Worm (Caenorhabditis elegans) whole organism, L4 larva: ENCODE results near the gene C16C10.4.

Source experiments
- ceh-82 ChIP-seq: sonication (generic microtip); optimal IDR thresholded peaks from 2 replicates; lab custom pipeline; 2017; ENCODE audit warnings: missing biosample characterization, missing genetic modification characterization
- hmg-1.1 ChIP-seq: fragments of 200-800 bp; sonication (Bioruptor generic); IDR thresholded peaks from 2 replicates; pipeline ENCODE4 v1.3.6; 2022; ENCODE audit warnings: missing genetic modification reagents, missing genetic modification characterization, missing compliant biosample characterization
- nhr-25 ChIP-seq: sonication (generic microtip); optimal IDR thresholded peaks from 2 replicates; lab custom pipeline; 2017; ENCODE audit warnings: missing genetic modification characterization, mild to moderate bottlenecking, missing compliant biosample characterization, antibody characterized with exemption, moderate library complexity, borderline replicate concordance; ENCODE audit not compliant: insufficient read depth
- pqm-1 ChIP-seq: sonication (generic microtip); optimal IDR thresholded peaks from 2 replicates; lab custom pipeline; 2017; ENCODE audit warnings: missing biosample characterization, missing genetic modification characterization
- skn-1 ChIP-seq: fragments of 150-350 bp; optimal IDR thresholded peaks from 2 replicates; lab custom pipeline; 2014; ENCODE audit warnings: missing biosample characterization, missing genetic modification characterization

- TF ChIP-seq hmg-1.1 (GFP tag; lab: Robert Waterston, UW) (no peak), ceh-82 (tag; lab: Kevin White, UChicago) (no peak), skn-1 (tag; lab: Kevin White, UChicago) (no peak), pqm-1 (tag; lab: Kevin White, UChicago) (no peak), nhr-25 (no peak)
These were observed 25.9 kb downstream of the C16C10.4 start, which contains the start of gene asd-1 for ce11 chrIII:4196988-4197384.
